Worm (Caenorhabditis elegans) whole organism, midembryonic: Measurements from ENCODE around the gene Y54G2A.44.

Experiments used
- T22C8.4 ChIP-seq: fragments of 200-800 bp; sonication (Bioruptor generic); IDR thresholded peaks from 2 replicates; pipeline ENCODE4 v1.3.6; 2022; ENCODE audit warnings: missing genetic modification characterization, missing compliant biosample characterization
- cog-1 ChIP-seq: sonication (generic microtip); optimal IDR thresholded peaks from 2 replicates; lab custom pipeline; 2016; ENCODE audit warnings: missing genetic modification characterization, missing compliant biosample characterization
- flt-1 ChIP-seq: fragments of 200-800 bp; sonication (Bioruptor generic); IDR thresholded peaks from 2 replicates; pipeline ENCODE4 v1.3.6; 2022; ENCODE audit warnings: missing genetic modification characterization, missing compliant biosample characterization
- klf-2 ChIP-seq: fragments of 200-800 bp; sonication (Bioruptor generic); conservative IDR thresholded peaks from 2 replicates; pipeline ENCODE4 v1.3.6; 2022; ENCODE audit warnings: missing genetic modification reagents, missing genetic modification characterization, missing compliant biosample characterization
- med-1 ChIP-seq: sonication (generic microtip); optimal IDR thresholded peaks from 2 replicates; lab custom pipeline; 2017; ENCODE audit warnings: missing genetic modification characterization, mild to moderate bottlenecking, missing compliant biosample characterization, antibody characterized with exemption, missing genetic modification reagents; ENCODE audit not compliant: insufficient read depth
- ref-1 ChIP-seq: fragments of 200-800 bp; sonication (Bioruptor generic); conservative IDR thresholded peaks from 2 replicates; pipeline ENCODE4 v1.3.6; 2022; ENCODE audit warnings: missing genetic modification reagents, missing genetic modification characterization, missing compliant biosample characterization
- tab-1 ChIP-seq: fragments of 200-800 bp; sonication (Bioruptor generic); IDR thresholded peaks from 2 replicates; pipeline ENCODE4 v1.3.6; 2022; ENCODE audit warnings: missing genetic modification characterization, missing compliant biosample characterization
- ztf-23 ChIP-seq: fragments of 200-800 bp; sonication (Bioruptor generic); IDR thresholded peaks from 2 replicates; pipeline ENCODE4 v1.3.6; 2022; ENCODE audit warnings: missing genetic modification reagents, missing genetic modification characterization, missing compliant biosample characterization
- ztf-29 ChIP-seq: fragments of 200-800 bp; sonication (Bioruptor generic); IDR thresholded peaks from 2 replicates; pipeline ENCODE4 v1.3.6; 2022; ENCODE audit warnings: missing genetic modification reagents, missing genetic modification characterization, missing compliant biosample characterization

Gene Y54G2A.44

DNA sequence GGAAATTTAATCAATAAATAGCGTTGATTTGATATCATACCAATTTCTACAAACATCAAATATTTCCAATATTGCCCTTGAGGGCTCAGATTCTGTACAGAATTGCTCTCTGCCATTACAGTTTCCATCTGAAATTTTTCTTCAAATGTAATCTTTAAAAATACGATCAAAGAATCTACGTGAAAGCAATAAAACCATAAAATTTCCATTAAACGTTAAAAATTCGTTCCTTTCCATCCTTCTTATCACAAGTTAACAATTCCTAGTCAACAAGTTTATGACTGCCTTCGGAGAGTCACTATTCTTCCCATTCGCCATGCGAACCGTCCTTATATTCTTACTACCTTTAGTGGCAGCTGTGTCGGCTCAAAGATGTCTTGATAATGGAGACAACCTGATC is 33.7 kb downstream of the Y54G2A.44 start, which contains the start of gene clec-82:
Gene clec-82 (plus strand): TSS at position 301 of the 400 bp plus-strand sequence.
- no peak for TF ChIP-seq klf-2 (GFP tag; lab: Robert Waterston, UW)

DNA sequence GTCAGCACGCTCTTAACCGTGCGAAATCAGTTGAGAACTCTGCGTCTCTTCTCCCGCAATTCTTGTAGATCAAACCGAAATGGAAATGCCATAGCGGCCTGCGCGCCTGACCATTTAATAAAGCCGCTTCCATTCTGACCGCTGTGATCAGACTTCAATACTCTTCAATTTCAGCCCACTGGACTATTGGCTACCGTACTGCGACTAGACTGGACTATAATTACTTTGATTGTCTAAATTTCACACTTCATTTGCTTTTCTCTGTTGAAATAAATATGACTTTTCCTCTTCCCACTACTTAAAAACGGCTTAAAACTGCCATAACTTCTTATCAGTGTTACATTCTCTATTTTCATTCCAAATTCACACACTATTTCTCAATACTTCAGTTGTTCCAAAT is 36.6 kb downstream of the Y54G2A.44 start, which contains the start of gene Y54G2A.7:
Gene Y54G2A.7 (plus strand): TSS at position 301 of the 400 bp plus-strand sequence.
- TF ChIP-seq T22C8.4 (GFP tag; lab: Robert Waterston, UW) (no peak), ztf-23 (GFP tag; lab: Robert Waterston, UW) (no peak), ztf-29 (GFP tag; lab: Robert Waterston, UW) (no peak), med-1 (GFP tag; lab: Kevin White, UChicago) (no peak), ref-1 (no peak), cog-1 (tag; lab: Kevin White, UChicago) (no peak), klf-2 (GFP tag; lab: Robert Waterston, UW) (no peak), flt-1 (GFP tag; lab: Robert Waterston, UW) (no peak), tab-1 (GFP tag; lab: Robert Waterston, UW) (no peak)

DNA sequence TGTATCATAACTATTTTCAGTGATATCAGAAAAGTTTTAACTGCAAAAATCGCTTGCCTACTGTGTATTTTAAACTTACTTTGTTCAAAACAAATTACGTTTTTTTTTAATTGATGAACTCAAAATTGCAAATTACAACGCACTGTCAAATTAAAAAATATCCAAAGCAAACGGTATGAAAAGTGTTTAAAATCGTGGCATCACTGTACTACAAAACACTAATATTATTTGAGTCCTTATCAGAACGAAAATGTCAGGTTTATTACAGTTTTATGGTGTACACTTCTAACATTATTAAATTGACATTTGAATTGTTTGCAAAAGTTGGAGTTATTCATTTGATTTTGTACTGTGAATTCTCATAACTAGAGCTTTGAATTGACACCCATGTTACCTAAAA is 39.6 kb downstream of the Y54G2A.44 start, which contains the start of gene clec-83:
Gene clec-83 (minus strand): TSS at position 213 of the 400 bp plus-strand sequence.
- no peak for TF ChIP-seq flt-1 (GFP tag; lab: Robert Waterston, UW)
- TF ChIP-seq cog-1 (tag; lab: Kevin White, UChicago), result no peak
- TF ChIP-seq klf-2 (GFP tag; lab: Robert Waterston, UW), result no peak
- no peak for TF ChIP-seq T22C8.4 (GFP tag; lab: Robert Waterston, UW)
- no peak for TF ChIP-seq tab-1 (GFP tag; lab: Robert Waterston, UW)
- no peak for TF ChIP-seq med-1 (GFP tag; lab: Kevin White, UChicago)
- no peak for TF ChIP-seq ref-1

DNA sequence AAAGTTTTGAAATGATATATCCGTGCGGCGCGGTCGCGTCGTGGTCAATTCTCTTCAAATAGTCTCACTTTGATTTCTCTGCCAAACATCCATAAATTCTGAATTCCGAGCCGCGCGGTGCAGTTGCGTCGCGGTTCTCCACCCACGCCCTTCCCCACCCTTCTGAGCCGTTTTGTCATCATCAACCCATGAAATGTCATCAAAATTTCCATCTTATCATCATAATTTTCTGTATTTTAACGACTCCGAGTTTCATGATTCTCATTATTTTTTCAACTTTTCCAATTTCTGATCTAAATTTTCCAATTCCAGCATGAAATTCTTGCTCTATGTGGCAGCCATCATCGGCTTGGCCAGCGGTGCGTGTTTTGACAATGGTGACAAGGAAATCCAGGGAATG is 40.5 kb downstream of the Y54G2A.44 start, which contains the start of gene clec-84:
Gene clec-84 (plus strand): TSS at position 301 of the 400 bp plus-strand sequence.
- no peak for TF ChIP-seq cog-1 (tag; lab: Kevin White, UChicago)
- no peak for TF ChIP-seq ztf-23 (GFP tag; lab: Robert Waterston, UW)
- no peak for TF ChIP-seq ztf-29 (GFP tag; lab: Robert Waterston, UW)
- no peak for TF ChIP-seq flt-1 (GFP tag; lab: Robert Waterston, UW)
- TF ChIP-seq tab-1 (GFP tag; lab: Robert Waterston, UW), result no peak

DNA sequence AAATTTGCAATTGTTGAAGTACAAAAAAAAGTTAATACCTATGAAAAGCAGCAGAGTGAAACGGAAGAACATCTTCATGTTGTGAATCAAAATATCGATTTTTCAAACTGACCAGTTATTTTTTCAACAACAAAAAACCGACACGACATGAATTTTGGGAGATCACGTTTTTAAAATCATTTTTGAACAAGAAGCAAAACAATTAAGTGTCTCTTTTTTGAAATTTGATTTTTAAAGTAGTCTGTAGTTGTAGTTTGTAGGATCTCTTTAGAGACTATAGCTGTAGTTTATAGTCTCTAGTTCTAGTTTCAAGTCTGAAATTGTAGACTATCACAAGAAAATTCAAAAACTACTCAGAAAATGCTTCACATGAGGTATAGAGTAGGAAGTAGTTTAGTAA is 42.2 kb downstream of the Y54G2A.44 start, which contains the start of gene Y54G2A.15:
Gene Y54G2A.15 (minus strand): TSS at position 101 of the 400 bp plus-strand sequence.
- no peak for TF ChIP-seq med-1 (GFP tag; lab: Kevin White, UChicago)
- no peak for TF ChIP-seq ztf-29 (GFP tag; lab: Robert Waterston, UW)
- TF ChIP-seq ref-1, result no peak
- no peak for TF ChIP-seq klf-2 (GFP tag; lab: Robert Waterston, UW)
- TF ChIP-seq flt-1 (GFP tag; lab: Robert Waterston, UW), result no peak
- TF ChIP-seq cog-1 (tag; lab: Kevin White, UChicago), result no peak
- TF ChIP-seq ztf-23 (GFP tag; lab: Robert Waterston, UW), result no peak
- no peak for TF ChIP-seq T22C8.4 (GFP tag; lab: Robert Waterston, UW)
- no peak for TF ChIP-seq tab-1 (GFP tag; lab: Robert Waterston, UW)

DNA sequence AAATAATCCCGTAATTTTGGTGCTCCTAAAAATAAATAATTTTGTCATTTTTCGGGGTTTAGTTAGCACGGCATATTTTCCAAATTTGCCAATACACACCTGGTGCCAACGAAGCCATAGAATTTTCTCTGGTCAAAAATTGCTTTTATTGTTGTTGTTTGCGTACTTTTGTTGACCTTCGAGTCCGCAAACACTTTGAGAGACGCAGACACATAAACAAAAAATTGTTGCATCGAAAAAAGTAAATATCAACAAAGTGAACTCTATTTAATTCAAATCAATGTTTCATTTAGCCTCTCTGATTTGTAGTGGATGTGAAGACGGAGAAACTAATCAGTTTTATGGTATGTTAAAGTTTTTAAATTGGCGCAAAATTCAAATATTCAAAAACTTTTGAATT is 44.6 kb downstream of the Y54G2A.44 start, which contains the start of gene Y54G2A.40:
Gene Y54G2A.40 (plus strand): TSS at position 213 of the 400 bp plus-strand sequence.
- TF ChIP-seq flt-1 (GFP tag; lab: Robert Waterston, UW), result no peak

DNA sequence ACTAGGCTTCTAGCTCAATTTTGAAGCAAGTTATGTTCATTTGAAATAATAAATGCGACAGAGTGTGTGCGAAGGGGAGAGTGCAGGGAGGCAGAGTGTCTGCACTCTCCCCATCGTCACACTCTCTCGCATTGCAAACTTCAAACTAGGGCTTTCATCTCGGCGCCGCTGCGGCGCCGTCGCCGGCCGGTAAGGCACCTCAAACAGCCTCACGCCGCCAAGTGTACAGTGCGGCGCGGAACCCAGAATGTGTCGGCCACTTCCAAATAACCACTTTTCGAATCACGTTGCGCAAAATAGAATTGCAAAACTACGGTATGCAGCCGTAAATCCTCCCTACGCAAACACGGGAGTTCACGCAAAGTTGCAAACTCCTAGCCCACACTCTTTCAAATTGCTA is 47.6 kb downstream of the Y54G2A.44 start:
- TF ChIP-seq med-1 (GFP tag; lab: Kevin White, UChicago), result no peak
- TF ChIP-seq cog-1 (tag; lab: Kevin White, UChicago), result no peak
- TF ChIP-seq T22C8.4 (GFP tag; lab: Robert Waterston, UW), result no peak
- TF ChIP-seq klf-2 (GFP tag; lab: Robert Waterston, UW), result no peak
- no peak for TF ChIP-seq ref-1
- TF ChIP-seq tab-1 (GFP tag; lab: Robert Waterston, UW), result no peak
- no peak for TF ChIP-seq ztf-29 (GFP tag; lab: Robert Waterston, UW)
- no peak for TF ChIP-seq flt-1 (GFP tag; lab: Robert Waterston, UW)
- no peak for TF ChIP-seq ztf-23 (GFP tag; lab: Robert Waterston, UW)

DNA sequence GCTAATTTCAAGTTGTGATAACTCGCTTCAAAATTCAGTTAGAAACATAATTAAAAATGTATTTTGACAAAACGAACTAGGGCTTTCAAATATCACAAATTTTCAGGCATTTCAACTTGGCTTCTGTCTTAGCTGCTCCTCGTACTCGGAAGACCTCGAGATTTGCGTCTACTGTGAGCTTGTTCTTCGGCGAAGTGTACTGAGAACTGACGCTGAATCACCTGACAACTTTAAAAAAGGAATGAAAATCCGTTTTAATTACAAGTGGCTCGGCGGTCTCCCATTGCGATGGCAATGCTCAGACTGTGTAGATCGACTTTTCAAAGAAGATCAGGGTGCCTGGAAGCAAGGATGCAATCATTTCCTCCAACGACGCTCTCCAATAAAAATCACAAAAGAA is 48.9 kb downstream of the Y54G2A.44 start, which contains the start of gene clec-85:
Gene clec-85 (plus strand): TSS at position 301 of the 400 bp plus-strand sequence.
- TF ChIP-seq ref-1 (no peak), T22C8.4 (GFP tag; lab: Robert Waterston, UW) (no peak), med-1 (GFP tag; lab: Kevin White, UChicago) (no peak), flt-1 (GFP tag; lab: Robert Waterston, UW) (no peak), klf-2 (GFP tag; lab: Robert Waterston, UW) (no peak), cog-1 (tag; lab: Kevin White, UChicago) (no peak), tab-1 (GFP tag; lab: Robert Waterston, UW) (no peak), ztf-29 (GFP tag; lab: Robert Waterston, UW) (no peak), ztf-23 (GFP tag; lab: Robert Waterston, UW) (no peak)

DNA sequence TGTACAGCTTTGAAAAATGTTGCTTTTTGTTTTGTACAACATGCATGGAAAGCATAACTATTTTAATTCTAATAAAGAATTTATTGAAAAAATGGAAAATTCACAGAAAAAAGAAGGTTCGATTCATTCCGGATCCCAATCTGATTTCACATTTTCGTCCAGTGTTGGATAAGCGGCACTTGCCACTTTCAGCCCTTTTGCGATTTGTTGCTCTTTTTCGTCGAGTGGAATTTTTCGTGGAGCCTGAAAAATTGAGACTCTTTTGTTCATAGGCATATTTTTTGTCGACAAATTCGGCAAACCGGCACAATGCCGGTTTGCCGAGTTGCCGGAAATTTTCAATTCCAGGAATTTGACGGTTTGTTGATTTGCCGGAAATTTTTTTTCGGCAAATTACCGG is 50.0 kb downstream of the Y54G2A.44 start:
- TF ChIP-seq ztf-29 (GFP tag; lab: Robert Waterston, UW), result no peak
- TF ChIP-seq T22C8.4 (GFP tag; lab: Robert Waterston, UW), result no peak
- no peak for TF ChIP-seq ztf-23 (GFP tag; lab: Robert Waterston, UW)
- no peak for TF ChIP-seq ref-1
- no peak for TF ChIP-seq med-1 (GFP tag; lab: Kevin White, UChicago)
- no peak for TF ChIP-seq flt-1 (GFP tag; lab: Robert Waterston, UW)
- no peak for TF ChIP-seq cog-1 (tag; lab: Kevin White, UChicago)
- no peak for TF ChIP-seq tab-1 (GFP tag; lab: Robert Waterston, UW)
- TF ChIP-seq klf-2 (GFP tag; lab: Robert Waterston, UW), result no peak
